Fruit fly (Drosophila melanogaster): ENCODE results near the gene CG1105.

Gene CG1105

dm6 chr3R:7067092-7067491 lies at the start of gene CG1105, which contains the start of gene CG1965 (continued):
- TF ChIP-seq CG33213 (GFP tag; optimal IDR thresholded peaks at IDR 0.05) = peak; percentile 92
- TF ChIP-seq knrl (GFP tag; IDR thresholded peaks at IDR 0.05; ENCODE audit: partially characterized antibody) = peak; percentile 100
- peak; percentile 94 for TF ChIP-seq CG9727 (GFP tag; optimal IDR thresholded peaks at IDR 0.05)
- peak; percentile 58 for TF ChIP-seq ATbp (GFP tag; optimal IDR thresholded peaks at IDR 0.05)
- TF ChIP-seq CG16863 (GFP tag; optimal IDR thresholded peaks at IDR 0.05) = peak; percentile 88
- TF ChIP-seq CG7839 (tag; optimal IDR thresholded peaks at IDR 0.05) = peak; percentile 91
- TF ChIP-seq HmgZ (tag; optimal IDR thresholded peaks at IDR 0.05) = peak; percentile 96
- peak; percentile 71 for TF ChIP-seq CG6683 (GFP tag; optimal IDR thresholded peaks at IDR 0.05)
- peak; percentile 87 for TF ChIP-seq CG3281 (GFP tag; optimal IDR thresholded peaks at IDR 0.05)
- TF ChIP-seq MBD-R2 (GFP tag; IDR thresholded peaks at IDR 0.05) = peak; percentile 96
- peak in 1 of 2 experiments; percentile 57 for TF ChIP-seq insv (GFP tag; optimal IDR thresholded peaks at IDR 0.05)
- peak; percentile 90 for TF ChIP-seq CG4730 (GFP tag; IDR thresholded peaks at IDR 0.05)
- TF ChIP-seq Dll (GFP tag; IDR thresholded peaks at IDR 0.05; ENCODE audit: partially characterized antibody) = peak; percentile 100
- peak; percentile 80 for TF ChIP-seq repo (GFP tag; optimal IDR thresholded peaks at IDR 0.05)
- TF ChIP-seq Side (GFP tag; optimal IDR thresholded peaks at IDR 0.05) = peak; percentile 91
- peak; percentile 91 for TF ChIP-seq CG17328 (GFP tag; IDR thresholded peaks at IDR 0.05)
- TF ChIP-seq tap (tag; optimal IDR thresholded peaks at IDR 0.05) = peak; percentile 78
- TF ChIP-seq CG11560 (tag; IDR thresholded peaks at IDR 0.05) = peak; percentile 85
- peak; percentile 70; the same call in 1 of the 2 replicates for TF ChIP-seq Doc2 (GFP tag; IDR thresholded peaks at IDR 0.05)
- peak; percentile 74 for TF ChIP-seq CG4328 (GFP tag; optimal IDR thresholded peaks at IDR 0.05)
- TF ChIP-seq CG6175 (GFP tag; IDR thresholded peaks at IDR 0.05) = peak; percentile 87
- no peak for TF ChIP-seq br (optimal IDR thresholded peaks at IDR 0.05)
- TF ChIP-seq CG1233 (GFP tag; optimal IDR thresholded peaks at IDR 0.05) = peak; percentile 85
- peak; percentile 85 for TF ChIP-seq Bdp1 (GFP tag; optimal IDR thresholded peaks at IDR 0.05)
- peak; percentile 94 for TF ChIP-seq CG13424 (tag; optimal IDR thresholded peaks at IDR 0.05)
- TF ChIP-seq zen (tag; optimal IDR thresholded peaks at IDR 0.05) = peak; percentile 93
- TF ChIP-seq slp2 (GFP tag; optimal IDR thresholded peaks at IDR 0.05) = peak; percentile 91
- peak; percentile 90 for TF ChIP-seq CG12744 (GFP tag; optimal IDR thresholded peaks at IDR 0.05)
- TF ChIP-seq CG3065 (GFP tag; optimal IDR thresholded peaks at IDR 0.05) = peak; percentile 84
- peak; percentile 97 for TF ChIP-seq amos (GFP tag; IDR thresholded peaks at IDR 0.05; ENCODE audit: partially characterized antibody)
- TF ChIP-seq NFAT (GFP tag; IDR thresholded peaks at IDR 0.05) = peak; percentile 94
- TF ChIP-seq E2f1 (GFP tag; IDR thresholded peaks at IDR 0.05) = peak; percentile 90
- TF ChIP-seq p53 (GFP tag; optimal IDR thresholded peaks at IDR 0.05) = peak; percentile 82
- peak; percentile 93 for TF ChIP-seq dmrt11E (tag; optimal IDR thresholded peaks at IDR 0.05)
- TF ChIP-seq pan (optimal IDR thresholded peaks at IDR 0.05) = no peak
- peak in 1 of 2 experiments; percentile 93 for TF ChIP-seq pan (GFP tag; optimal IDR thresholded peaks at IDR 0.05 in 1 of 2, IDR thresholded peaks at IDR 0.05 in 1 of 2)
- peak; percentile 78 for TF ChIP-seq Adf1 (GFP tag; IDR thresholded peaks at IDR 0.05)
- peak; percentile 98 for TF ChIP-seq vnd (GFP tag; IDR thresholded peaks at IDR 0.05; ENCODE audit: partially characterized antibody)
- peak; percentile 74 for TF ChIP-seq toy (GFP tag; IDR thresholded peaks at IDR 0.05)
- peak; percentile 65 for TF ChIP-seq ac (GFP tag; optimal IDR thresholded peaks at IDR 0.05)
- TF ChIP-seq Sin3A (optimal IDR thresholded peaks at IDR 0.05) = peak; percentile 98
- TF ChIP-seq CG2712 (tag; optimal IDR thresholded peaks at IDR 0.05) = peak; percentile 96
- peak; percentile 91 to 95 for TF ChIP-seq Pdp1 (GFP tag; optimal IDR thresholded peaks at IDR 0.05)
- peak; percentile 83 for TF ChIP-seq gsb (GFP tag; IDR thresholded peaks at IDR 0.05)
- no peak for TF ChIP-seq lov (optimal IDR thresholded peaks at IDR 0.05)
- TF ChIP-seq lov (GFP tag; IDR thresholded peaks at IDR 0.05) = peak; percentile 71; the same call in 1 of the 3 replicates
- peak; percentile 99 for TF ChIP-seq CG16813 (GFP tag; IDR thresholded peaks at IDR 0.05; ENCODE audit: partially characterized antibody)
- TF ChIP-seq CG14965 (GFP tag; optimal IDR thresholded peaks at IDR 0.05; ENCODE audit: borderline replicate concordance) = no peak
- peak; percentile 88 for TF ChIP-seq mld (GFP tag; IDR thresholded peaks at IDR 0.05; ENCODE audit: partially characterized antibody)
- peak; percentile 90 for TF ChIP-seq CG10267 (tag; optimal IDR thresholded peaks at IDR 0.05)
- peak; percentile 96 for TF ChIP-seq CG15696 (tag; optimal IDR thresholded peaks at IDR 0.05)
